Worm (Caenorhabditis elegans): Measurements from ENCODE around the gene srx-47.

DNA sequence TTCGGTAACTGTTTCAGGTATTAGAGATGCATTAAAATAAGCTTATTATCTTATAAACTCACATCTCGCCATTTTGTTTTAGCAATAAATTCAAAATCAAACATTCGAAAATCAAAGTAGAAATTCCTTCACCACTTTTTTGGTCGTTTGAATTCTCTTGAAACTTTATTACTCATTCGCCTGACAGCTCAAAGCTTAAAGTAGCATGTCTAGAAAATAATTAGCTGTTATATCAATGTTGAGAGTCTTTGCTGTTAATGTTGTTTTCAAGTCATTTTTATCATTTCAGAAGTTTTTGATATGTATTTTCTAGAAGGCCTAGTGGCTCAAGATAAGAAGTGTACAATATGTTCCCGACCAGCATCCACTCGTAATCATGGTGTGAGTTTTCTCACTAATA is 46.8 kb upstream of the srx-47 start, which contains the start of gene nhr-39:
- TF ChIP-seq nhr-237 (tag; optimal IDR thresholded peaks at IDR 0.05) (no peak), elt-3 (tag; optimal IDR thresholded peaks at IDR 0.05) (no peak), blmp-1 (tag; optimal IDR thresholded peaks at IDR 0.05; ENCODE audit: insufficient read depth) (no peak), unc-62 (GFP tag; optimal IDR thresholded peaks at IDR 0.05) (no peak), ama-1 (optimal IDR thresholded peaks at IDR 0.05) (no peak), mdl-1 (tag; optimal IDR thresholded peaks at IDR 0.05) (no peak), egl-27 (tag; optimal IDR thresholded peaks at IDR 0.05) (no peak)

Data from whole organism, L2 larva.